Worm (Caenorhabditis elegans) whole organism, young adult: ENCODE data around the gene C05D11.13.

Experiments
- B0261.1 ChIP-seq: sonication (generic microtip); optimal IDR thresholded peaks from 2 replicates; lab custom pipeline; 2016; ENCODE audit warnings: mild to moderate bottlenecking, missing genetic modification characterization, moderate library complexity, missing compliant biosample characterization
- F10E7.11 ChIP-seq: sonication (generic microtip); optimal IDR thresholded peaks from 2 replicates; lab custom pipeline; 2017; ENCODE audit warnings: mild to moderate bottlenecking, missing genetic modification characterization, moderate library complexity, missing compliant biosample characterization
- F37B4.10 ChIP-seq: fragments of 200-800 bp; sonication (Bioruptor generic); IDR thresholded peaks from 2 replicates; pipeline ENCODE4 v1.3.6; 2022; ENCODE audit warnings: missing genetic modification characterization, missing compliant biosample characterization
- F49E8.2 ChIP-seq: sonication (generic microtip); optimal IDR thresholded peaks from 3 replicates; lab custom pipeline; 2017; ENCODE audit warnings: missing genetic modification characterization, mild to moderate bottlenecking, missing compliant biosample characterization, antibody characterized with exemption, moderate library complexity; ENCODE audit not compliant: insufficient read depth
- F52B5.7 ChIP-seq: sonication (generic microtip); optimal IDR thresholded peaks from 2 replicates; lab custom pipeline; 2016; ENCODE audit warnings: mild to moderate bottlenecking, missing genetic modification characterization, missing compliant biosample characterization
- F57C9.4 ChIP-seq: sonication (generic microtip); optimal IDR thresholded peaks from 2 replicates; lab custom pipeline; 2017; ENCODE audit warnings: mild to moderate bottlenecking, missing genetic modification characterization, missing compliant biosample characterization
- K12H6.12 ChIP-seq: fragments of 200-800 bp; sonication (Bioruptor generic); optimal IDR thresholded peaks from 2 replicates; lab custom pipeline; 2018; ENCODE audit warnings: mild to moderate bottlenecking, missing genetic modification characterization, missing compliant biosample characterization
- T26A5.8 ChIP-seq: sonication (generic microtip); optimal IDR thresholded peaks from 2 replicates; lab custom pipeline; 2016; ENCODE audit warnings: missing genetic modification characterization, missing compliant biosample characterization
- Y56A3A.18 ChIP-seq: fragments of 200-800 bp; sonication (Bioruptor generic); IDR thresholded peaks from 2 replicates; pipeline ENCODE4 v1.3.6; 2022; ENCODE audit warnings: missing genetic modification reagents, missing genetic modification characterization, missing compliant biosample characterization
- Y79H2A.3 ChIP-seq: fragments of 200-800 bp; sonication (Bioruptor generic); conservative IDR thresholded peaks from 2 replicates; pipeline ENCODE4 v1.3.6; 2022; ENCODE audit warnings: missing genetic modification reagents, missing genetic modification characterization, missing compliant biosample characterization
- akir-1 ChIP-seq: fragments of 200-800 bp; sonication (Bioruptor generic); optimal IDR thresholded peaks from 2 replicates; lab custom pipeline; 2018; ENCODE audit warnings: mild to moderate bottlenecking, missing genetic modification characterization, moderate library complexity, missing compliant biosample characterization
- ama-1 ChIP-seq, 3 experiments: fragments of 150-350 bp in 1 of 3; sonication (generic microtip) in 2 of 3; optimal IDR thresholded peaks; 2 replicates each; lab custom pipeline; 2014 to 2018; ENCODE audit warnings: missing biosample characterization in 2 of 3, missing genetic modification characterization in 2 of 3, missing genetic modification reagents in 2 of 3
- aptf-3 ChIP-seq: fragments of 200-800 bp; sonication (Bioruptor generic); IDR thresholded peaks from 2 replicates; pipeline ENCODE4 v1.3.6; 2022; ENCODE audit warnings: missing genetic modification characterization, missing compliant biosample characterization
- atf-7 ChIP-seq: sonication (generic microtip); optimal IDR thresholded peaks from 2 replicates; lab custom pipeline; 2017; ENCODE audit warnings: mild to moderate bottlenecking, missing genetic modification characterization, missing compliant biosample characterization
- athp-1 ChIP-seq: sonication (generic microtip); optimal IDR thresholded peaks from 2 replicates; lab custom pipeline; 2017; ENCODE audit warnings: mild to moderate bottlenecking, missing genetic modification characterization, missing compliant biosample characterization
- attf-6 ChIP-seq: fragments of 200-800 bp; sonication (Bioruptor generic); IDR thresholded peaks from 2 replicates; pipeline ENCODE4 v1.3.6; 2022; ENCODE audit warnings: missing genetic modification reagents, missing genetic modification characterization, missing compliant biosample characterization
- ccch-3 ChIP-seq: fragments of 200-800 bp; sonication (Bioruptor generic); optimal IDR thresholded peaks from 2 replicates; lab custom pipeline; 2018; ENCODE audit warnings: mild to moderate bottlenecking, missing genetic modification characterization, missing compliant biosample characterization
- cebp-2 ChIP-seq: fragments of 200-800 bp; sonication (Bioruptor generic); IDR thresholded peaks from 2 replicates; pipeline ENCODE4 v1.3.6; 2022; ENCODE audit warnings: missing genetic modification characterization, missing compliant biosample characterization
- ceh-40 ChIP-seq: fragments of 200-800 bp; sonication (Bioruptor generic); IDR thresholded peaks from 2 replicates; pipeline ENCODE4 v1.3.6; 2022; ENCODE audit warnings: missing genetic modification characterization, missing compliant biosample characterization
- ceh-58 ChIP-seq: fragments of 200-800 bp; sonication (Bioruptor generic); IDR thresholded peaks from 2 replicates; pipeline ENCODE4 v1.3.6; 2022; ENCODE audit warnings: missing genetic modification characterization, missing compliant biosample characterization
- ceh-79 ChIP-seq: sonication (generic microtip); optimal IDR thresholded peaks from 2 replicates; lab custom pipeline; 2017; ENCODE audit warnings: mild to moderate bottlenecking, missing genetic modification characterization, missing compliant biosample characterization
- chd-7 ChIP-seq: sonication (generic microtip); optimal IDR thresholded peaks from 2 replicates; lab custom pipeline; 2016; ENCODE audit warnings: mild to moderate bottlenecking, missing genetic modification characterization, moderate library complexity, missing compliant biosample characterization
- dpff-1 ChIP-seq: sonication (generic microtip); optimal IDR thresholded peaks from 2 replicates; lab custom pipeline; 2017; ENCODE audit warnings: mild to moderate bottlenecking, missing genetic modification characterization, missing compliant biosample characterization
- dpl-1 ChIP-seq: fragments of 150-350 bp; optimal IDR thresholded peaks from 2 replicates; lab custom pipeline; 2014; ENCODE audit warnings: missing biosample characterization, missing genetic modification reagents, missing genetic modification characterization
- ekl-4 ChIP-seq: fragments of 200-800 bp; sonication (Bioruptor generic); IDR thresholded peaks from 2 replicates; pipeline ENCODE4 v1.3.6; 2022; ENCODE audit warnings: missing genetic modification reagents, missing genetic modification characterization, missing compliant biosample characterization
- hmg-20 ChIP-seq: fragments of 200-800 bp; sonication (Bioruptor generic); IDR thresholded peaks from 2 replicates; pipeline ENCODE4 v1.3.6; 2022; ENCODE audit warnings: missing genetic modification reagents, missing genetic modification characterization, missing compliant biosample characterization
- let-526 ChIP-seq: fragments of 200-800 bp; sonication (Bioruptor generic); IDR thresholded peaks from 2 replicates; pipeline ENCODE4 v1.3.6; 2022; ENCODE audit warnings: missing genetic modification reagents, missing genetic modification characterization, missing compliant biosample characterization
- lin-26 ChIP-seq: fragments of 200-800 bp; sonication (Bioruptor generic); IDR thresholded peaks from 2 replicates; pipeline ENCODE4 v1.3.6; 2022; ENCODE audit warnings: missing genetic modification reagents, missing genetic modification characterization, missing compliant biosample characterization
- lin-35 ChIP-seq, 3 experiments: fragments of 150-350 bp in 2 of 3; sonication (generic microtip) in 1 of 3; optimal IDR thresholded peaks; 2 replicates each; lab custom pipeline; 2014 to 2018; ENCODE audit warnings: missing biosample characterization in 3 of 3, missing genetic modification characterization in 3 of 3, missing genetic modification reagents in 3 of 3
- lin-40 ChIP-seq: sonication (generic microtip); optimal IDR thresholded peaks from 2 replicates; lab custom pipeline; 2016; ENCODE audit warnings: missing genetic modification characterization, mild to moderate bottlenecking, missing compliant biosample characterization, missing genotype, missing genetic modification reagents
- lir-1 ChIP-seq: fragments of 200-800 bp; sonication (Bioruptor generic); conservative IDR thresholded peaks from 2 replicates; pipeline ENCODE4 v1.3.6; 2022; ENCODE audit warnings: missing genetic modification reagents, missing genetic modification characterization, missing compliant biosample characterization
- madf-10 ChIP-seq: sonication (generic microtip); optimal IDR thresholded peaks from 2 replicates; lab custom pipeline; 2016; ENCODE audit warnings: mild to moderate bottlenecking, missing genetic modification characterization, missing compliant biosample characterization
- madf-3 ChIP-seq: fragments of 200-800 bp; sonication (Bioruptor generic); IDR thresholded peaks from 2 replicates; pipeline ENCODE4 v1.3.6; 2022; ENCODE audit warnings: missing genetic modification reagents, missing genetic modification characterization, missing compliant biosample characterization
- madf-8 ChIP-seq: fragments of 200-800 bp; sonication (Bioruptor generic); conservative IDR thresholded peaks from 2 replicates; pipeline ENCODE4 v1.3.6; 2022; ENCODE audit warnings: missing genetic modification reagents, missing genetic modification characterization, missing compliant biosample characterization
- mcd-1 ChIP-seq: fragments of 200-800 bp; sonication (Bioruptor generic); IDR thresholded peaks from 2 replicates; pipeline ENCODE4 v1.3.6; 2022; ENCODE audit warnings: missing genetic modification reagents, missing genetic modification characterization, missing compliant biosample characterization
- mes-4 ChIP-seq: sonication (generic microtip); optimal IDR thresholded peaks from 2 replicates; lab custom pipeline; 2016; ENCODE audit warnings: missing genotype, missing genetic modification characterization, missing compliant biosample characterization
- nhr-179 ChIP-seq: sonication (generic microtip); optimal IDR thresholded peaks from 2 replicates; lab custom pipeline; 2016; ENCODE audit warnings: mild to moderate bottlenecking, missing genetic modification characterization, missing compliant biosample characterization
- nhr-80 ChIP-seq: sonication (generic microtip); optimal IDR thresholded peaks from 2 replicates; lab custom pipeline; 2016; ENCODE audit warnings: missing genetic modification characterization, missing compliant biosample characterization
- pbrm-1 ChIP-seq: fragments of 200-800 bp; sonication (Bioruptor generic); IDR thresholded peaks from 2 replicates; pipeline ENCODE4 v1.3.6; 2022; ENCODE audit warnings: missing genetic modification reagents, missing genetic modification characterization, missing compliant biosample characterization
- rec-8 ChIP-seq, 2 experiments: sonication (generic microtip); optimal IDR thresholded peaks; 2 replicates each; lab custom pipeline; 2016; ENCODE audit warnings: mild to moderate bottlenecking in 2 of 2, missing genetic modification characterization in 2 of 2, missing genetic modification reagents in 2 of 2, missing genotype in 2 of 2, missing biosample characterization in 1 of 2, missing compliant biosample characterization in 1 of 2, moderate library complexity in 1 of 2
- repo-1 ChIP-seq: sonication (generic microtip); optimal IDR thresholded peaks from 2 replicates; lab custom pipeline; 2017; ENCODE audit warnings: mild to moderate bottlenecking, missing genetic modification characterization, missing compliant biosample characterization
- rpc-1 ChIP-seq, 2 experiments: fragments of 150-350 bp in 1 of 2; sonication (generic microtip) in 1 of 2; optimal IDR thresholded peaks; 2 replicates each; lab custom pipeline; 2014 to 2018; ENCODE audit warnings: missing biosample characterization in 1 of 2, missing genetic modification characterization in 1 of 2, missing genetic modification reagents in 1 of 2, missing genotype in 1 of 2
- sea-2 ChIP-seq: fragments of 200-800 bp; sonication (Bioruptor generic); IDR thresholded peaks from 2 replicates; pipeline ENCODE4 v1.3.6; 2022; ENCODE audit warnings: missing genetic modification characterization, missing compliant biosample characterization
- sptf-2 ChIP-seq: fragments of 200-800 bp; sonication (Bioruptor generic); optimal IDR thresholded peaks from 2 replicates; lab custom pipeline; 2018; ENCODE audit warnings: mild to moderate bottlenecking, missing genetic modification characterization, missing compliant biosample characterization
- tlf-1 ChIP-seq: fragments of 200-800 bp; sonication (Bioruptor generic); optimal IDR thresholded peaks from 2 replicates; lab custom pipeline; 2018; ENCODE audit warnings: mild to moderate bottlenecking, missing genetic modification characterization, missing compliant biosample characterization
- ztf-22 ChIP-seq: fragments of 200-800 bp; sonication (Bioruptor generic); optimal IDR thresholded peaks from 2 replicates; lab custom pipeline; 2018; ENCODE audit warnings: mild to moderate bottlenecking, missing genetic modification characterization, moderate library complexity, missing compliant biosample characterization
- ztf-25 ChIP-seq: fragments of 200-800 bp; sonication (Bioruptor generic); IDR thresholded peaks from 2 replicates; pipeline ENCODE4 v1.3.6; 2022; ENCODE audit warnings: missing genetic modification reagents, missing genetic modification characterization, missing compliant biosample characterization
- ztf-28 ChIP-seq: fragments of 200-800 bp; sonication (Bioruptor generic); IDR thresholded peaks from 2 replicates; pipeline ENCODE4 v1.3.6; 2022; ENCODE audit warnings: missing genetic modification reagents, missing genetic modification characterization, missing compliant biosample characterization

Gene C05D11.13

DNA sequence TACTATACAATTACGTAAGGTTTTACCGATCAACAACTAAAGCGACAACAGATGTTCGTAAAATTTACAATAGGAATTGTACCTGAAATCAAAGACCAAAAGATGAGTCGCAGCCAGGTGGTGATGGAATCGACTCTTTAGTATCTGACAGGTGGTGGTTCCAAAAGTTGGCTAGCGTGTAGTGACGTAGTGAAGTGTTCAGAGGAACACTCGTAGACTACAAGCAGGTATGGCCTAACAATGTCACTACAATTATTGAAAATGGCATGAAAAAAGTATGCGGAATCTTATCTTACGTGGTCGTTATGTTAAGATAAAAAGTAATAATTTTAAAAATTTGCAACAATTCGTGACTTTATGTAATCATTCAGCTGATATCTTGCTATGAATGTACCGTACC lies 22.9 kb downstream of the C05D11.13 start:
- TF ChIP-seq ama-1 (optimal IDR thresholded peaks at IDR 0.05; lab: Kevin White, UChicago) (peak; percentile 43), ama-1 (GFP tag; optimal IDR thresholded peaks at IDR 0.05; lab: Kevin White, UChicago) (no peak), sea-2 (GFP tag; lab: Robert Waterston, UW) (no peak), F10E7.11 (no peak), lin-35 (GFP tag; optimal IDR thresholded peaks at IDR 0.05; lab: Kevin White, UChicago) (peak in 1 of 3 experiments; percentile 6), repo-1 (tag; lab: Kevin White, UChicago) (peak; percentile 25), F37B4.10 (no peak), K12H6.12 (no peak), ztf-22 (no peak)

DNA sequence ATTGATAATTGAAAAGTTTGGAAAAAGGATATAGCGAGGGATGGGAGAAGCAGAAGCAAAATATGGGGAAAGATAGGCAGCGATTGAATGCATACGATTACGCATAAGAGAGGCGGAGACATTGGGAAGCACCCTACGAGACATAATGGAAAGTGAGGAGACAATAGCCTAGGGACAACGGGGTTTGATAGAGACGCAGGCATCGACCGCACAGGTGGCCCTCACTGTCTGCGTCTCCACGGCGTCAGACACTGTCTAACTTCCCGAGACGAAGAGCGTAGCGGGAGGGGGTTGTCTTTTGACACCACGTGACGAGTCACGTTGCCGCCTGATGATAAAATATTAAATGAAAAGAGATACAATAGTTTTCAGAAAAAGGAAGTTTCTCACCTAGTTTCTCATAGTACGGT lies 23.4 kb downstream of the C05D11.13 start:
- no peak for TF ChIP-seq ccch-3 (GFP tag; lab: Kevin White, UChicago)
- TF ChIP-seq B0261.1 (tag; lab: Kevin White, UChicago), result no peak
- TF ChIP-seq lin-40 (tag; lab: Kevin White, UChicago), result peak; percentile 90
- no peak for TF ChIP-seq akir-1 (GFP tag; lab: Kevin White, UChicago)
- 0 out of 2 replicates have a peak, but pooled peaks have one; percentile 55 for TF ChIP-seq madf-3
- no peak for TF ChIP-seq dpff-1
- peak; percentile 66 for TF ChIP-seq lin-26
- peak; percentile 78 for TF ChIP-seq let-526
- no peak for TF ChIP-seq ceh-58
- no peak for TF ChIP-seq mes-4 (tag; lab: Kevin White, UChicago)
- TF ChIP-seq atf-7, result peak; percentile 85
- peak; percentile 92 for TF ChIP-seq ekl-4 (GFP tag; lab: Robert Waterston, UW)
- TF ChIP-seq hmg-20 (GFP tag; lab: Robert Waterston, UW), result peak; percentile 24; the same call in 1 of the 2 replicates
- TF ChIP-seq aptf-3 (GFP tag; lab: Robert Waterston, UW), result no peak
- TF ChIP-seq dpl-1 (GFP tag; lab: Kevin White, UChicago), result no peak
- no peak for TF ChIP-seq madf-8 (GFP tag; lab: Robert Waterston, UW)
- no peak for TF ChIP-seq nhr-179 (tag; lab: Kevin White, UChicago)
- no peak for TF ChIP-seq Y79H2A.3 (GFP tag; lab: Robert Waterston, UW)
- peak; percentile 86 for TF ChIP-seq chd-7
- no peak for TF ChIP-seq F52B5.7 (tag; lab: Kevin White, UChicago)
- TF ChIP-seq rpc-1 (optimal IDR thresholded peaks at IDR 0.05; lab: Kevin White, UChicago), result no peak
- TF ChIP-seq rpc-1 (tag; optimal IDR thresholded peaks at IDR 0.05; lab: Kevin White, UChicago), result no peak
- TF ChIP-seq lir-1, result no peak
- TF ChIP-seq ztf-25, result no peak
- TF ChIP-seq ceh-40, result no peak
- no peak for TF ChIP-seq F37B4.10
- TF ChIP-seq attf-6, result no peak
- TF ChIP-seq ceh-79 (tag; lab: Kevin White, UChicago), result no peak
- no peak for TF ChIP-seq ztf-28 (GFP tag; lab: Robert Waterston, UW)
- TF ChIP-seq T26A5.8 (tag; lab: Kevin White, UChicago), result no peak
- no peak for TF ChIP-seq sea-2 (GFP tag; lab: Robert Waterston, UW)
- TF ChIP-seq F57C9.4 (tag; lab: Kevin White, UChicago), result no peak
- peak; percentile 80 for TF ChIP-seq pbrm-1 (GFP tag; lab: Robert Waterston, UW)
- no peak for TF ChIP-seq cebp-2 (GFP tag; lab: Robert Waterston, UW)
- no peak for TF ChIP-seq F49E8.2 (tag; lab: Kevin White, UChicago)
- no peak for TF ChIP-seq sptf-2 (GFP tag; lab: Kevin White, UChicago)
- TF ChIP-seq tlf-1 (GFP tag; lab: Kevin White, UChicago), result peak; percentile 84
- TF ChIP-seq rec-8 (tag; optimal IDR thresholded peaks at IDR 0.05; lab: Kevin White, UChicago), result no peak
- TF ChIP-seq nhr-80, result peak; percentile 75
- peak; percentile 60 for TF ChIP-seq Y56A3A.18
- TF ChIP-seq mcd-1 (GFP tag; lab: Robert Waterston, UW), result peak; percentile 81
- TF ChIP-seq madf-10, result peak; percentile 60
- TF ChIP-seq athp-1, result no peak
